Fruit fly (Drosophila melanogaster): ENCODE measurements around the gene CG32750.

DNA sequence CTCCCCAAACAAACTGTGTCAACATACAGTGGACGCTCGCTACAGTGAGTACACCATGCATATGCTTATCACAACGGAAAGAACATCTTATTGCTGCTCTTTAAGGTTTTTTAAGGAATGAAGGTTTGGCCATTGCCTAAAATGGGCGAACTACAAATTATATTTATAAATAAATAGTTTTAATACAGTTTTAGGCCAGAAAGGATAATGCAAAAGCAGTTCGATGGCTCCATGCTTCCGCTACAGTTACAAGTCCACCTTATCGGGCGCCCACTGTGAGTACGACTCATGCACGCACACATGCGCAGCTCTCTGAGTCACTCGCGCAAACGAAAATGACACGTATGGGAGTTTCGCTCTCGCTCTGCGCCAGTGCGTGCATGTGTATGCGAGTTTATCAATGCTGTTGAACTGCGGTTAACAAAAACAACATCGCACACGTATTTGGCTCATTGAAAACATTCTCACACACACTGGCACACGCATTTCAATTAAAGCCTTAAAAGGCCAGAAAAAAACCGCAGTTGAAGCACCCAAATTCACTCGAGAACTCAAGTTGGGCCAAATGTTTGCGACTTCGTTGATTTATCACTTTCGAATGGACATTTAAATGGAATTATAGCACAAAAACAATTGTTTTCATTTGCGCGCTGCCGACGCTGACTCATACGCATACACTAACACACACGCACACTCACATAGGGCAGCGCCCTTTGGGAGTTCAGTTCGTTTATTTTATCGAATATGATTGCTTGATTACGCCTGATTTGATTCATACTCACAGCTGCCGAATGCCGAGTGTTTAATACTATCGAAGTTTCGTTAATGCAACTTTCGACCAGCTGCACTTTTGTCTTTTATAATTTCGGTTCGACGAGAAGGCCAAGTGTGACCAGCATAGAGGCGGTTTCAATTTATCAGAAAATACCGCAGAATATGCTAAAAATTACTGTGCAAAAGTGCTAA, 28.3 kb upstream of the CG32750 start, which contains the start of gene sqh:
- TF ChIP-seq CG3838 (GFP tag; optimal IDR thresholded peaks at IDR 0.05) (no peak), CG7372 (GFP tag; IDR thresholded peaks at IDR 0.05) (peak; percentile 87), CG17612 (GFP tag; IDR thresholded peaks at IDR 0.05) (peak; percentile 61), Doc2 (GFP tag; IDR thresholded peaks at IDR 0.05) (peak; percentile 44; the same call in 1 of the 2 replicates), btn (GFP tag; optimal IDR thresholded peaks at IDR 0.05) (no peak)
